Fruit fly (Drosophila melanogaster): ENCODE measurements around the gene CG32987.
A peak's percentile ranks its signal among the peaks of the same experiment; 100 is the strongest.

CG32987 gene

dm6 chr2L:8859839-8860238, 3.8 kb upstream of the CG32987 start:
- TF ChIP-seq Abd-B (GFP tag; optimal IDR thresholded peaks at IDR 0.05) (no peak), lola (GFP tag; optimal IDR thresholded peaks at IDR 0.05) (no peak), Vsx2 (GFP tag; optimal IDR thresholded peaks at IDR 0.05; ENCODE audit: partially characterized antibody) (no peak), GATAd (GFP tag; optimal IDR thresholded peaks at IDR 0.05) (peak; percentile 38), Rel (GFP tag; optimal IDR thresholded peaks at IDR 0.05) (no peak), Rel (tag; optimal IDR thresholded peaks at IDR 0.05) (no peak), CG9705 (GFP tag; optimal IDR thresholded peaks at IDR 0.05) (peak; percentile 48), fru (GFP tag; optimal IDR thresholded peaks at IDR 0.05) (peak; percentile 75), N (GFP tag; optimal IDR thresholded peaks at IDR 0.05) (no peak), foxo (GFP tag; optimal IDR thresholded peaks at IDR 0.05) (peak in 1 of 2 experiments; percentile 77), Hr83 (GFP tag; optimal IDR thresholded peaks at IDR 0.05; ENCODE audit: poor library complexity, severe bottlenecking) (peak; percentile 98), br (GFP tag; optimal IDR thresholded peaks at IDR 0.05) (peak; percentile 75), Mio (GFP tag; optimal IDR thresholded peaks at IDR 0.05) (peak; percentile 34), brk (GFP tag; optimal IDR thresholded peaks at IDR 0.05) (peak; percentile 70), Sp1 (GFP tag; optimal IDR thresholded peaks at IDR 0.05) (peak; percentile 57), woc (GFP tag; optimal IDR thresholded peaks at IDR 0.05) (no peak), CrebA (GFP tag; optimal IDR thresholded peaks at IDR 0.05; ENCODE audit: borderline replicate concordance) (no peak), rgr (GFP tag; optimal IDR thresholded peaks at IDR 0.05) (peak; percentile 91), pan (optimal IDR thresholded peaks at IDR 0.05) (no peak), HLH106 (tag; optimal IDR thresholded peaks at IDR 0.05) (peak; percentile 38), psq (GFP tag; optimal IDR thresholded peaks at IDR 0.05) (peak; percentile 56), jim (GFP tag; optimal IDR thresholded peaks at IDR 0.05) (peak; percentile 65), Dfd (GFP tag; optimal IDR thresholded peaks at IDR 0.05) (no peak), sv (GFP tag; optimal IDR thresholded peaks at IDR 0.05) (no peak), sage (GFP tag; optimal IDR thresholded peaks at IDR 0.05) (peak; percentile 21), dl (GFP tag; optimal IDR thresholded peaks at IDR 0.05; ENCODE audit: insufficient read depth in 1 of 2, partially characterized antibody in 2 of 2) (no peak), Myc (optimal IDR thresholded peaks at IDR 0.05) (no peak), dsf (GFP tag; optimal IDR thresholded peaks at IDR 0.05; ENCODE audit: borderline replicate concordance) (peak; percentile 14), Dif (GFP tag; optimal IDR thresholded peaks at IDR 0.05; ENCODE audit: partially characterized antibody) (no peak), Hr78 (GFP tag; optimal IDR thresholded peaks at IDR 0.05) (no peak), ey (GFP tag; optimal IDR thresholded peaks at IDR 0.05) (peak; percentile 47), h (GFP tag; optimal IDR thresholded peaks at IDR 0.05) (peak; percentile 85), usp (GFP tag; optimal IDR thresholded peaks at IDR 0.05) (no peak), OdsH (GFP tag; optimal IDR thresholded peaks at IDR 0.05) (peak; percentile 81), CG32264 (GFP tag; optimal IDR thresholded peaks at IDR 0.05) (peak; percentile 61), Jra (GFP tag; optimal IDR thresholded peaks at IDR 0.05) (peak; percentile 66), dmrt93B (GFP tag; optimal IDR thresholded peaks at IDR 0.05) (peak; percentile 48), Hnf4 (GFP tag; optimal IDR thresholded peaks at IDR 0.05) (peak; percentile 84), tai (GFP tag; optimal IDR thresholded peaks at IDR 0.05) (peak; percentile 84)

- no peak for TF ChIP-seq dsf (GFP tag; optimal IDR thresholded peaks at IDR 0.05; ENCODE audit: borderline replicate concordance)
- peak; percentile 50 for TF ChIP-seq Sp1 (GFP tag; optimal IDR thresholded peaks at IDR 0.05)
- TF ChIP-seq fru (GFP tag; optimal IDR thresholded peaks at IDR 0.05): peak; percentile 49
- TF ChIP-seq sv (GFP tag; optimal IDR thresholded peaks at IDR 0.05): no peak
- peak; percentile 37 for TF ChIP-seq OdsH (GFP tag; optimal IDR thresholded peaks at IDR 0.05)
- TF ChIP-seq rgr (GFP tag; optimal IDR thresholded peaks at IDR 0.05): peak; percentile 44
- TF ChIP-seq br (GFP tag; optimal IDR thresholded peaks at IDR 0.05): peak; percentile 13
- TF ChIP-seq Abd-B (GFP tag; optimal IDR thresholded peaks at IDR 0.05): no peak
- no peak for TF ChIP-seq dl (GFP tag; optimal IDR thresholded peaks at IDR 0.05; ENCODE audit: insufficient read depth in 1 of 2, partially characterized antibody in 2 of 2)
- no peak for TF ChIP-seq Mio (GFP tag; optimal IDR thresholded peaks at IDR 0.05)
- no peak for TF ChIP-seq pan (optimal IDR thresholded peaks at IDR 0.05)
- TF ChIP-seq h (GFP tag; optimal IDR thresholded peaks at IDR 0.05): peak; percentile 63
- no peak for TF ChIP-seq Vsx2 (GFP tag; optimal IDR thresholded peaks at IDR 0.05; ENCODE audit: partially characterized antibody)
- TF ChIP-seq CG32264 (GFP tag; optimal IDR thresholded peaks at IDR 0.05): no peak
- TF ChIP-seq brk (GFP tag; optimal IDR thresholded peaks at IDR 0.05): no peak
- no peak for TF ChIP-seq Dfd (GFP tag; optimal IDR thresholded peaks at IDR 0.05)
- no peak for TF ChIP-seq lola (GFP tag; optimal IDR thresholded peaks at IDR 0.05)
- TF ChIP-seq psq (GFP tag; optimal IDR thresholded peaks at IDR 0.05): peak; percentile 34
- peak; percentile 68 for TF ChIP-seq HLH106 (tag; optimal IDR thresholded peaks at IDR 0.05)
- TF ChIP-seq tai (GFP tag; optimal IDR thresholded peaks at IDR 0.05): no peak
- peak; percentile 28 for TF ChIP-seq dmrt93B (GFP tag; optimal IDR thresholded peaks at IDR 0.05)
- TF ChIP-seq N (GFP tag; optimal IDR thresholded peaks at IDR 0.05): no peak
- TF ChIP-seq Jra (GFP tag; optimal IDR thresholded peaks at IDR 0.05): no peak
- TF ChIP-seq Dif (GFP tag; optimal IDR thresholded peaks at IDR 0.05; ENCODE audit: partially characterized antibody): no peak
- no peak for TF ChIP-seq Hr78 (GFP tag; optimal IDR thresholded peaks at IDR 0.05)
- TF ChIP-seq Hnf4 (GFP tag; optimal IDR thresholded peaks at IDR 0.05): no peak
- TF ChIP-seq woc (GFP tag; optimal IDR thresholded peaks at IDR 0.05): no peak
- TF ChIP-seq CrebA (GFP tag; optimal IDR thresholded peaks at IDR 0.05; ENCODE audit: borderline replicate concordance): no peak
- no peak for TF ChIP-seq GATAd (GFP tag; optimal IDR thresholded peaks at IDR 0.05)
- no peak for TF ChIP-seq Rel (GFP tag; optimal IDR thresholded peaks at IDR 0.05)
- no peak for TF ChIP-seq Rel (tag; optimal IDR thresholded peaks at IDR 0.05)
- no peak for TF ChIP-seq Hr83 (GFP tag; optimal IDR thresholded peaks at IDR 0.05; ENCODE audit: poor library complexity, severe bottlenecking)
- TF ChIP-seq ey (GFP tag; optimal IDR thresholded peaks at IDR 0.05): peak; percentile 45
- TF ChIP-seq usp (GFP tag; optimal IDR thresholded peaks at IDR 0.05): no peak
- TF ChIP-seq Myc (optimal IDR thresholded peaks at IDR 0.05): no peak
- TF ChIP-seq sage (GFP tag; optimal IDR thresholded peaks at IDR 0.05): no peak
- peak in 1 of 2 experiments; percentile 70 for TF ChIP-seq foxo (GFP tag; optimal IDR thresholded peaks at IDR 0.05)
- peak; percentile 28 for TF ChIP-seq CG9705 (GFP tag; optimal IDR thresholded peaks at IDR 0.05)
- TF ChIP-seq jim (GFP tag; optimal IDR thresholded peaks at IDR 0.05): no peak
Measured at dm6 chr2L:8860767-8861166, 2.8 kb upstream of the CG32987 start.

Data from whole organism, wandering third instar larva.